Worm (Caenorhabditis elegans) whole organism, mixed stage, embryonic: ENCODE results near the gene srab-23.

Experiments
- drap-1 ChIP-seq: fragments of 200-800 bp; sonication (Bioruptor generic); optimal IDR thresholded peaks from 3 replicates; lab custom pipeline; 2018; ENCODE audit warnings: mild to moderate bottlenecking, missing genetic modification characterization, missing compliant biosample characterization
- ham-2 ChIP-seq: fragments of 200-800 bp; sonication (Bioruptor generic); optimal IDR thresholded peaks from 2 replicates; lab custom pipeline; 2018; ENCODE audit warnings: mild to moderate bottlenecking, missing genetic modification characterization, missing compliant biosample characterization
- pha-4 ChIP-seq: fragments of 150-350 bp; optimal IDR thresholded peaks from 2 replicates; lab custom pipeline; 2018; ENCODE audit warnings: missing biosample characterization, missing genetic modification reagents, missing genetic modification characterization
- sem-2 ChIP-seq: fragments of 200-800 bp; sonication (Bioruptor generic); optimal IDR thresholded peaks from 2 replicates; lab custom pipeline; 2018; ENCODE audit warnings: mild to moderate bottlenecking, missing genetic modification characterization, missing compliant biosample characterization
- unc-39 ChIP-seq: fragments of 150-350 bp; optimal IDR thresholded peaks from 2 replicates; lab custom pipeline; 2014; ENCODE audit warnings: missing biosample characterization, missing genetic modification characterization
- unc-62 ChIP-seq: fragments of 150-350 bp; optimal IDR thresholded peaks from 2 replicates; lab custom pipeline; 2014; ENCODE audit warnings: missing biosample characterization, missing genetic modification reagents, missing genetic modification characterization

ce11 chrV:2013824-2014223, 21.6 kb downstream of the srab-23 start, which contains the start of gene F59A7.11:
- no peak for TF ChIP-seq ham-2 (GFP tag; lab: Kevin White, UChicago)
- TF ChIP-seq drap-1 (GFP tag; lab: Kevin White, UChicago), result no peak
- TF ChIP-seq unc-39 (tag; lab: Kevin White, UChicago), result no peak
- no peak for TF ChIP-seq unc-62 (GFP tag; lab: Kevin White, UChicago)
- TF ChIP-seq pha-4 (tag; lab: Kevin White, UChicago), result no peak
- TF ChIP-seq sem-2 (GFP tag; lab: Kevin White, UChicago), result no peak
